In genomic region chr3L:3825884-3826283, dm6 we compare ENCODE assay signal across 3 fruit fly cellular contexts.
TF ChIP-seq lines count a peak whose summit lies in the region.

No protein-coding gene starts in this region.

- no peak for TF ChIP-seq CTCF in whole organism, embryonic (GFP tag; optimal IDR thresholded peaks at IDR 0.05; lab: Kevin White, UChicago)

TF ChIP-seq in whole organism, embryonic, 481 proteins besides CTCF, POLR2A, EP300 and RAD21:
- no peak for TF ChIP-seq knrl (GFP tag; IDR thresholded peaks at IDR 0.05; lab: Robert Waterston, UW; ENCODE audit: partially characterized antibody)
- peak; percentile 38 for TF ChIP-seq cg (GFP tag; optimal IDR thresholded peaks at IDR 0.05; lab: Kevin White, UChicago)
- TF ChIP-seq repo (GFP tag; optimal IDR thresholded peaks at IDR 0.05; lab: Kevin White, UChicago), result no peak
- TF ChIP-seq H2.0 (GFP tag; IDR thresholded peaks at IDR 0.05; lab: Robert Waterston, UW), result no peak
- TF ChIP-seq CG15073 (GFP tag; optimal IDR thresholded peaks at IDR 0.05; lab: Kevin White, UChicago), result no peak
- no peak for TF ChIP-seq Spps (tag; optimal IDR thresholded peaks at IDR 0.05; lab: Kevin White, UChicago)
- TF ChIP-seq caup (GFP tag; optimal IDR thresholded peaks at IDR 0.05; lab: Kevin White, UChicago; ENCODE audit: severe bottlenecking), result no peak
- TF ChIP-seq YL-1 (GFP tag; optimal IDR thresholded peaks at IDR 0.05; lab: Kevin White, UChicago), result no peak
- no peak for TF ChIP-seq HLH3B (GFP tag; IDR thresholded peaks at IDR 0.05; lab: Robert Waterston, UW)
- no peak for TF ChIP-seq kay (GFP tag; optimal IDR thresholded peaks at IDR 0.05; lab: Kevin White, UChicago)
- TF ChIP-seq CG6683 (GFP tag; optimal IDR thresholded peaks at IDR 0.05; lab: Kevin White, UChicago), result no peak
- no peak for TF ChIP-seq E2f2 (GFP tag; IDR thresholded peaks at IDR 0.05; lab: Robert Waterston, UW)
- no peak for TF ChIP-seq Taf1 (GFP tag; IDR thresholded peaks at IDR 0.05; lab: Robert Waterston, UW)
- peak; percentile 82 for TF ChIP-seq Deaf1 (tag; optimal IDR thresholded peaks at IDR 0.05; lab: Kevin White, UChicago)
- TF ChIP-seq TFAM (GFP tag; optimal IDR thresholded peaks at IDR 0.05; lab: Kevin White, UChicago), result no peak
- no peak for TF ChIP-seq Jarid2 (GFP tag; optimal IDR thresholded peaks at IDR 0.05; lab: Kevin White, UChicago)
- no peak for TF ChIP-seq pan (optimal IDR thresholded peaks at IDR 0.05; lab: Kevin White, UChicago)
- TF ChIP-seq pan (GFP tag; optimal IDR thresholded peaks at IDR 0.05 in 1 of 2, IDR thresholded peaks at IDR 0.05 in 1 of 2), result no peak
- TF ChIP-seq CG32772 (GFP tag; IDR thresholded peaks at IDR 0.05; lab: Robert Waterston, UW), result no peak
- TF ChIP-seq NfI (GFP tag; optimal IDR thresholded peaks at IDR 0.05; lab: Kevin White, UChicago), result no peak
- TF ChIP-seq Eip74EF (GFP tag; optimal IDR thresholded peaks at IDR 0.05; lab: Kevin White, UChicago), result no peak
- peak; percentile 61 for TF ChIP-seq sd (tag; optimal IDR thresholded peaks at IDR 0.05; lab: Kevin White, UChicago)
- no peak for TF ChIP-seq CG42726 (GFP tag; IDR thresholded peaks at IDR 0.05; lab: Robert Waterston, UW; ENCODE audit: partially characterized antibody)
- no peak for TF ChIP-seq sim (GFP tag; IDR thresholded peaks at IDR 0.05; lab: Robert Waterston, UW)
- no peak for TF ChIP-seq bsh (GFP tag; optimal IDR thresholded peaks at IDR 0.05; lab: Kevin White, UChicago)
- no peak for TF ChIP-seq sr (GFP tag; IDR thresholded peaks at IDR 0.05; lab: Robert Waterston, UW)
- TF ChIP-seq CG13296 (GFP tag; optimal IDR thresholded peaks at IDR 0.05; lab: Kevin White, UChicago), result no peak
- no peak for TF ChIP-seq CG9437 (GFP tag; optimal IDR thresholded peaks at IDR 0.05; lab: Kevin White, UChicago)
- peak; percentile 8 for TF ChIP-seq Med (GFP tag; lab: Kevin White, UChicago)
- TF ChIP-seq rib (GFP tag; IDR thresholded peaks at IDR 0.05; lab: Robert Waterston, UW), result no peak
- no peak for TF ChIP-seq CG2120 (GFP tag; optimal IDR thresholded peaks at IDR 0.05; lab: Kevin White, UChicago)
- TF ChIP-seq CG8765 (GFP tag; IDR thresholded peaks at IDR 0.05; lab: Robert Waterston, UW), result no peak

TF ChIP-seq in whole organism, prepupa, 60 proteins besides CTCF, POLR2A, EP300 and RAD21:
- peak; percentile 54 for TF ChIP-seq Eip78C (GFP tag; lab: Kevin White, UChicago)
- TF ChIP-seq CG6276 (GFP tag; optimal IDR thresholded peaks at IDR 0.05; lab: Kevin White, UChicago), result peak; percentile 16
- no peak for TF ChIP-seq Sox15 (GFP tag; optimal IDR thresholded peaks at IDR 0.05; lab: Kevin White, UChicago)
- TF ChIP-seq eg (GFP tag; IDR thresholded peaks at IDR 0.05; lab: Robert Waterston, UW), result no peak
TF ChIP-seq in whole organism, prepupa: peak in this region for 2.

TF ChIP-seq in whole organism, pupa, 21 proteins besides CTCF, POLR2A, EP300 and RAD21:
- TF ChIP-seq CG14655 (GFP tag; optimal IDR thresholded peaks at IDR 0.05; lab: Kevin White, UChicago), result peak; percentile 17
- no peak for TF ChIP-seq Pif1B (GFP tag; optimal IDR thresholded peaks at IDR 0.05; lab: Kevin White, UChicago)
